Fruit fly (Drosophila melanogaster): ENCODE measurements around the gene btsz.

The btsz gene

DNA sequence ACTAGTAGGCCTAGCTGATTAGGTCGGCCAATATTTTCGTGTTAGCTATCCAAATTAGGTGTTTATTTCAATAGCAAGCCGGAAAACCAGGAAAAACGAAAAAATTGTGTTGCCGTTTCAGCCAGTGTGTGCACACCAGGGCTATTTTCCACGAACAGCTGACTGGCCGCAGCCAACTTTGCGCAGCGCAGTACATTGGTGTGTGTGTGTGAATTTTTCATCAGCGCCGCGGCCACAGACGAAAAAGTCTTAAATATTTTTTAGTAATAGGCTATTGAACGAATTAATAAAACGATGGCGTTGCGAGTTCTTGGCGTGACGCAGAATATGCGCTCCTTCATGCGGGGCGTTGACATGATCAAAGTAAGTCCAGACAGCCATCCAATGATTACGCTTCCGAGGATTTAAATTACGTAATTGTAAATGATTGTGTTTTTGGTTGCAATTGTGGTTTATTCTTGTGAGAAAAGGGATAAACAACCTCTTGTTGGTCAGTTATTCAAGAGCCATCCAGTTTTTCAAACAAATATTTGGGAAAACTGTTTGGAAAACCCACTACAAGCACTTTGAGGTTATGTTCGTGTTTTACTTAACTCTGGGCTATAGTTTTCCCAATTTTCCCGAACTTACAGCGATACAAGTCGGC lies 14.9 kb upstream of the btsz start, which contains the start of the genes CycC and UQCR-C1 (continued):
- TF ChIP-seq fru (optimal IDR thresholded peaks at IDR 0.05) (no peak), Nf-YC (tag; optimal IDR thresholded peaks at IDR 0.05) (no peak), Sry-β (GFP tag; optimal IDR thresholded peaks at IDR 0.05) (peak; percentile 5), CG2199 (GFP tag; IDR thresholded peaks at IDR 0.05) (no peak), Pdp1 (GFP tag; optimal IDR thresholded peaks at IDR 0.05) (peak in 1 of 2 experiments; percentile 98), bsh (GFP tag; optimal IDR thresholded peaks at IDR 0.05) (no peak), crc (GFP tag; optimal IDR thresholded peaks at IDR 0.05) (no peak), Oaz (GFP tag; IDR thresholded peaks at IDR 0.05) (no peak), amos (GFP tag; IDR thresholded peaks at IDR 0.05; ENCODE audit: partially characterized antibody) (peak; percentile 19; the same call in 1 of the 2 replicates), CG3281 (GFP tag; optimal IDR thresholded peaks at IDR 0.05) (peak; percentile 31), Dp (GFP tag; optimal IDR thresholded peaks at IDR 0.05) (peak; percentile 10), nerfin-1 (tag; optimal IDR thresholded peaks at IDR 0.05) (peak; percentile 42), CG10431 (GFP tag; optimal IDR thresholded peaks at IDR 0.05) (no peak), Mes4 (GFP tag; optimal IDR thresholded peaks at IDR 0.05) (no peak), gt (GFP tag; IDR thresholded peaks at IDR 0.05) (no peak), Nf-YB (GFP tag; optimal IDR thresholded peaks at IDR 0.05) (no peak), CG13123 (GFP tag; optimal IDR thresholded peaks at IDR 0.05) (no peak), CG9797 (GFP tag; optimal IDR thresholded peaks at IDR 0.05) (peak; percentile 10), Dip2 (GFP tag; IDR thresholded peaks at IDR 0.05) (no peak), pzg (GFP tag; optimal IDR thresholded peaks at IDR 0.05) (peak; percentile 70), CG10321 (GFP tag; IDR thresholded peaks at IDR 0.05) (no peak), ttk (GFP tag; IDR thresholded peaks at IDR 0.05) (no peak), h (optimal IDR thresholded peaks at IDR 0.05) (no peak), HmgZ (tag; optimal IDR thresholded peaks at IDR 0.05) (peak; percentile 41), CG7786 (GFP tag; optimal IDR thresholded peaks at IDR 0.05) (no peak), dm (GFP tag; optimal IDR thresholded peaks at IDR 0.05) (peak; percentile 15), Ets97D (GFP tag; optimal IDR thresholded peaks at IDR 0.05) (peak; percentile 33), trh (GFP tag; optimal IDR thresholded peaks at IDR 0.05) (no peak), Hr3 (GFP tag; optimal IDR thresholded peaks at IDR 0.05) (no peak), CG12769 (tag; optimal IDR thresholded peaks at IDR 0.05) (no peak), CG4854 (GFP tag; optimal IDR thresholded peaks at IDR 0.05) (no peak), dan (GFP tag; IDR thresholded peaks at IDR 0.05) (no peak), chinmo (GFP tag; IDR thresholded peaks at IDR 0.05; ENCODE audit: partially characterized antibody) (0 out of 4 replicates have a peak, but pooled peaks have one; percentile 42), CG17385 (GFP tag; optimal IDR thresholded peaks at IDR 0.05) (peak; percentile 50), CG13287 (GFP tag; IDR thresholded peaks at IDR 0.05; ENCODE audit: partially characterized antibody) (peak; percentile 32; the same call in 1 of the 2 replicates), Xrp1 (GFP tag; IDR thresholded peaks at IDR 0.05) (no peak), Adf1 (GFP tag; IDR thresholded peaks at IDR 0.05) (peak; percentile 43), ro (GFP tag; IDR thresholded peaks at IDR 0.05) (no peak), gsb-n (tag; optimal IDR thresholded peaks at IDR 0.05) (no peak), fd102C (GFP tag; optimal IDR thresholded peaks at IDR 0.05) (no peak), CG7271 (tag; optimal IDR thresholded peaks at IDR 0.05) (peak; percentile 4), tin (GFP tag; optimal IDR thresholded peaks at IDR 0.05) (no peak), CG18764 (GFP tag; optimal IDR thresholded peaks at IDR 0.05) (no peak), Vsx1 (GFP tag; optimal IDR thresholded peaks at IDR 0.05) (no peak), CG2875 (GFP tag; optimal IDR thresholded peaks at IDR 0.05) (no peak), CG11504 (tag; optimal IDR thresholded peaks at IDR 0.05) (no peak), CG1647 (GFP tag; optimal IDR thresholded peaks at IDR 0.05) (no peak), sug (tag; optimal IDR thresholded peaks at IDR 0.05) (peak; percentile 25), CG3847 (GFP tag; IDR thresholded peaks at IDR 0.05) (peak; percentile 5; the same call in 1 of the 2 replicates), ERR (GFP tag; optimal IDR thresholded peaks at IDR 0.05) (no peak), kay (GFP tag; optimal IDR thresholded peaks at IDR 0.05) (no peak)
